Worm (Caenorhabditis elegans) whole organism, L3 larva: ENCODE data around the gene agt-1.

ENCODE experiments used
- R02D3.7 ChIP-seq: fragments of 150-350 bp; optimal IDR thresholded peaks from 2 replicates; lab custom pipeline; 2014; ENCODE audit warnings: missing biosample characterization, missing genetic modification characterization
- ZK546.5 ChIP-seq: sonication (generic microtip); optimal IDR thresholded peaks from 2 replicates; lab custom pipeline; 2017; ENCODE audit warnings: missing biosample characterization, missing genetic modification characterization
- aly-2 ChIP-seq: fragments of 150-350 bp; optimal IDR thresholded peaks from 2 replicates; lab custom pipeline; 2014; ENCODE audit warnings: missing biosample characterization, missing genetic modification characterization
- ama-1 ChIP-seq: fragments of 150-350 bp; optimal IDR thresholded peaks from 2 replicates; lab custom pipeline; 2018
- ceh-28 ChIP-seq: fragments of 150-350 bp; optimal IDR thresholded peaks from 2 replicates; lab custom pipeline; 2014; ENCODE audit warnings: missing biosample characterization, missing genetic modification reagents, missing genetic modification characterization
- ceh-9 ChIP-seq: sonication (generic microtip); optimal IDR thresholded peaks from 2 replicates; lab custom pipeline; 2018; ENCODE audit warnings: missing biosample characterization, missing genetic modification characterization
- daf-12 ChIP-seq: fragments of 150-350 bp; optimal IDR thresholded peaks from 2 replicates; lab custom pipeline; 2014; ENCODE audit warnings: missing biosample characterization, missing genetic modification reagents, missing genetic modification characterization
- egl-27 ChIP-seq: sonication (generic microtip); optimal IDR thresholded peaks from 4 replicates; lab custom pipeline; 2017; ENCODE audit warnings: missing biosample characterization, missing genetic modification reagents, missing genetic modification characterization
- elt-1 ChIP-seq: fragments of 150-350 bp; optimal IDR thresholded peaks from 2 replicates; lab custom pipeline; 2014; ENCODE audit warnings: missing biosample characterization, missing genetic modification characterization
- elt-2 ChIP-seq: sonication (generic microtip); optimal IDR thresholded peaks from 2 replicates; lab custom pipeline; 2016; ENCODE audit warnings: missing genetic modification reagents, mild to moderate bottlenecking, missing genetic modification characterization, missing compliant biosample characterization
- eor-1 ChIP-seq, 2 experiments: fragments of 150-350 bp; optimal IDR thresholded peaks; 2 replicates each; lab custom pipeline; 2014 to 2018; ENCODE audit warnings: missing biosample characterization in 2 of 2, missing genetic modification characterization in 2 of 2
- fkh-10 ChIP-seq: sonication (generic microtip); optimal IDR thresholded peaks from 2 replicates; lab custom pipeline; 2017; ENCODE audit warnings: missing biosample characterization, missing genetic modification reagents, missing genetic modification characterization
- hmg-11 ChIP-seq: sonication (generic microtip); optimal IDR thresholded peaks from 2 replicates; lab custom pipeline; 2016; ENCODE audit warnings: missing genetic modification characterization, missing compliant biosample characterization
- jun-1 ChIP-seq: fragments of 150-350 bp; optimal IDR thresholded peaks from 2 replicates; lab custom pipeline; 2014; ENCODE audit warnings: missing biosample characterization, missing genetic modification reagents, missing genetic modification characterization
- lin-15B ChIP-seq: fragments of 150-350 bp; optimal IDR thresholded peaks from 2 replicates; lab custom pipeline; 2014; ENCODE audit warnings: missing biosample characterization, missing genetic modification characterization
- lin-39 ChIP-seq: fragments of 150-350 bp; optimal IDR thresholded peaks from 2 replicates; lab custom pipeline; 2018; ENCODE audit warnings: missing biosample characterization, missing genetic modification reagents, missing genetic modification characterization
- lsy-12 ChIP-seq: sonication (generic microtip); optimal IDR thresholded peaks from 2 replicates; lab custom pipeline; 2016; ENCODE audit warnings: mild to moderate bottlenecking, missing genetic modification characterization, missing compliant biosample characterization
- mdl-1 ChIP-seq: fragments of 150-350 bp; optimal IDR thresholded peaks from 2 replicates; lab custom pipeline; 2014; ENCODE audit warnings: missing biosample characterization, missing genetic modification characterization
- nfya-1 ChIP-seq: sonication (generic microtip); optimal IDR thresholded peaks from 2 replicates; lab custom pipeline; 2017; ENCODE audit warnings: missing genetic modification characterization, mild to moderate bottlenecking, missing compliant biosample characterization, antibody characterized with exemption, moderate library complexity; ENCODE audit not compliant: insufficient read depth
- nhr-11 ChIP-seq: fragments of 150-350 bp; optimal IDR thresholded peaks from 2 replicates; lab custom pipeline; 2014; ENCODE audit warnings: missing biosample characterization, missing genetic modification characterization
- nhr-23 ChIP-seq: fragments of 150-350 bp; optimal IDR thresholded peaks from 2 replicates; lab custom pipeline; 2014; ENCODE audit warnings: missing biosample characterization, missing genetic modification reagents, missing genetic modification characterization
- nhr-25 ChIP-seq: sonication (generic microtip); optimal IDR thresholded peaks from 2 replicates; lab custom pipeline; 2017; ENCODE audit warnings: missing biosample characterization, missing genetic modification characterization
- nhr-28 ChIP-seq: fragments of 150-350 bp; optimal IDR thresholded peaks from 2 replicates; lab custom pipeline; 2014; ENCODE audit warnings: missing biosample characterization, missing genetic modification characterization
- nhr-76 ChIP-seq: fragments of 150-350 bp; sonication (generic microtip); optimal IDR thresholded peaks from 5 replicates; lab custom pipeline; 2014; ENCODE audit warnings: missing biosample characterization, missing genetic modification characterization
- nhr-77 ChIP-seq: fragments of 150-350 bp; optimal IDR thresholded peaks from 2 replicates; lab custom pipeline; 2014; ENCODE audit warnings: missing biosample characterization, missing genetic modification characterization
- pha-4 ChIP-seq: fragments of 150-350 bp; optimal IDR thresholded peaks from 2 replicates; lab custom pipeline; 2014; ENCODE audit warnings: missing biosample characterization, missing genetic modification reagents, missing genetic modification characterization
- sea-2 ChIP-seq: fragments of 150-350 bp; sonication (generic microtip); optimal IDR thresholded peaks from 4 replicates; lab custom pipeline; 2014; ENCODE audit warnings: missing biosample characterization, missing genetic modification reagents, missing genetic modification characterization
- skn-1 ChIP-seq: fragments of 150-350 bp; optimal IDR thresholded peaks from 2 replicates; lab custom pipeline; 2014; ENCODE audit warnings: missing biosample characterization, missing genetic modification characterization
- snpc-4 ChIP-seq: fragments of 150-350 bp; optimal IDR thresholded peaks from 2 replicates; lab custom pipeline; 2014; ENCODE audit warnings: missing biosample characterization, missing genetic modification characterization
- tbx-2 ChIP-seq: sonication (generic microtip); optimal IDR thresholded peaks from 2 replicates; lab custom pipeline; 2016; ENCODE audit warnings: mild to moderate bottlenecking, missing genetic modification characterization, missing compliant biosample characterization
- unc-39 ChIP-seq: sonication (generic microtip); optimal IDR thresholded peaks from 4 replicates; lab custom pipeline; 2017; ENCODE audit warnings: missing biosample characterization, missing genetic modification characterization
- unc-62 ChIP-seq: fragments of 150-350 bp; sonication (generic microtip); optimal IDR thresholded peaks from 4 replicates; lab custom pipeline; 2014; ENCODE audit warnings: missing biosample characterization, missing genetic modification reagents, missing genetic modification characterization
- zag-1 ChIP-seq: fragments of 150-350 bp; optimal IDR thresholded peaks from 2 replicates; lab custom pipeline; 2014; ENCODE audit warnings: missing biosample characterization, missing genetic modification characterization
- ztf-11 ChIP-seq: fragments of 150-350 bp; optimal IDR thresholded peaks from 2 replicates; lab custom pipeline; 2014; ENCODE audit warnings: missing biosample characterization, missing genetic modification characterization

The agt-1 gene

ce11 chrIV:13380506-13380905 is 11.3 kb upstream of the agt-1 start:
- TF ChIP-seq ceh-28 (tag; lab: Kevin White, UChicago), result no peak
- TF ChIP-seq ceh-9 (tag; lab: Kevin White, UChicago), result no peak
- no peak for TF ChIP-seq mdl-1
- TF ChIP-seq aly-2 (tag; lab: Kevin White, UChicago), result no peak
- TF ChIP-seq fkh-10 (GFP tag; lab: Kevin White, UChicago), result no peak
- no peak for TF ChIP-seq sea-2
- no peak for TF ChIP-seq nhr-25
- no peak for TF ChIP-seq nhr-11 (tag; lab: Kevin White, UChicago)
- TF ChIP-seq zag-1 (tag; lab: Kevin White, UChicago), result no peak
- no peak for TF ChIP-seq pha-4
- TF ChIP-seq unc-62 (GFP tag; lab: Kevin White, UChicago), result no peak
- no peak for TF ChIP-seq eor-1 (tag; optimal IDR thresholded peaks at IDR 0.05; lab: Kevin White, UChicago)

DNA sequence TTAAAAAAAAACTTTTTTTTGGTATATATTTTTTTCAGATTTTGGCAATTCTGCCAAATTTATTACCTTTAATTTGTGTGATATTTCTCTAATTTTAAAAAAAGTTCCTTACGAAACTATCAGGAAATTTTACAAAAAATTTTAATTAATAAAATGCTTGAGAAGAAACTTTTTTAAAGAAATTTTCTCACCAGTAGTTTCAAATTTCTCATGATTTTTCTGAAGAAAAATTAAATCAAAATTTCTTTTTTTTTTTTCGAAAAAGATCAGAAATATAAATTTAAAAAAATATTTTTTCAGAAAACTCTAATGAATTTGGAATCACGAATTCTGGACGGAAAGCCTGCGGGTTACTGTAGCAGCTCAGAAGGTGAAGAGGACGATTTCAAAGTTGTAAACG is 8.5 kb upstream of the agt-1 start, which contains the start of gene mau-8:
Gene mau-8, plus strand, starts transcription at position 301 of the 400 bp plus-strand sequence.
- TF ChIP-seq unc-39 (tag; lab: Kevin White, UChicago) (no peak), R02D3.7 (tag; lab: Kevin White, UChicago) (no peak), nhr-77 (no peak), nfya-1 (no peak), fkh-10 (GFP tag; lab: Kevin White, UChicago) (no peak), lsy-12 (tag; lab: Kevin White, UChicago) (no peak), daf-12 (tag; lab: Kevin White, UChicago) (no peak), skn-1 (tag; lab: Kevin White, UChicago) (no peak), mdl-1 (no peak), aly-2 (tag; lab: Kevin White, UChicago) (no peak), nhr-11 (tag; lab: Kevin White, UChicago) (no peak), nhr-28 (tag; lab: Kevin White, UChicago) (no peak), lin-39 (no peak), pha-4 (no peak), nhr-76 (tag; lab: Kevin White, UChicago) (no peak), egl-27 (no peak), ama-1 (no peak)

DNA sequence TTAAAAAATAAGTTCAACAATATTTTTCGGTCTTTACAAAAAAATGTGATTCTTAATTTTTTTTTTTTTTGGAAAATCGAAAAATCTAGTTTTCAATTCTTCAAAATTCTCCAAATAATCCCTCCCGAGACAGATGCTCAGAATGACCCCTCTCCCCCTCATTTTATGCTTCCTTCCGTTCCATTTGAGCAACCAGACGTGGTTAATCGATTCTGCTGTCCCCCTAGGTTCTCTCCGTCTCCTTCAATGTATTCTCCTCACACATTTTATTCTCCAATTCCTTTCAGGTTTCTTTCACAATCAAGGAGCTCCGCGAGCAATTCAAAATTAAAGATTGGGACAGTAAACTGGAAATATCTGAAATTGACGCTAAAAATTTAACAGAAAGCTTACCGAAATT is 5.7 kb upstream of the agt-1 start:
- peak; percentile 36 for TF ChIP-seq hmg-11 (tag; lab: Kevin White, UChicago)
- no peak for TF ChIP-seq nhr-28 (tag; lab: Kevin White, UChicago)
- no peak for TF ChIP-seq nhr-77
- TF ChIP-seq tbx-2 (tag; lab: Kevin White, UChicago), result no peak
- no peak for TF ChIP-seq ztf-11 (tag; lab: Kevin White, UChicago)
- TF ChIP-seq snpc-4, result no peak
- TF ChIP-seq lin-39, result peak; percentile 10
- TF ChIP-seq ceh-9 (tag; lab: Kevin White, UChicago), result no peak

DNA sequence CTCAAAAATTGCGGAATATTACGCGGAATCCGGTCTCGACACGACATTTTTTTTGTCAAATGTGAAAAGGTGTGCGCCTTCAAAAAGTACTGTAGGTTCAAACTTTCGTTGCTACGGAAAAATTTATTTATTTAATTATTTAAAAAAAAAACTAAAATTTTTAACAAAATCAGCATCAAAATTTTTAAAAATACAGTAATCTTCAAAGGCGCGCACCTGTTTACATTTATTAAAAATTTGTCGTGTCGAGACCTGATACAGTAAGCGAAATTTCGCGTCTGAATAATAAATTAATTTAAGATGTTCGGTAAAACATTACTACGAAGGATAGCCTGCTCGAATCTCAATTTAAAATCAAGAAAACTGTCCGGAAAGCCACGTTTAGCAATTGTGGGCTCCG is 2.5 kb upstream of the agt-1 start, which contains the start of gene Y62E10A.6:
Gene Y62E10A.6, plus strand, starts transcription at position 301 of the 400 bp plus-strand sequence.
- TF ChIP-seq jun-1 (tag; lab: Kevin White, UChicago) (no peak), elt-1 (tag; lab: Kevin White, UChicago) (no peak)

- TF ChIP-seq pha-4, result peak; percentile 42
- TF ChIP-seq nfya-1, result peak; percentile 72
- peak; percentile 28 for TF ChIP-seq nhr-23 (tag; lab: Kevin White, UChicago)
- no peak for TF ChIP-seq nhr-77
- TF ChIP-seq lin-15B (tag; lab: Kevin White, UChicago), result peak; percentile 36
- peak; percentile 54 for TF ChIP-seq hmg-11 (tag; lab: Kevin White, UChicago)
- TF ChIP-seq ZK546.5 (tag; lab: Kevin White, UChicago), result no peak
- no peak for TF ChIP-seq aly-2 (tag; lab: Kevin White, UChicago)
- TF ChIP-seq elt-2, result peak; percentile 6
- no peak for TF ChIP-seq nhr-11 (tag; lab: Kevin White, UChicago)
Observed at ce11 chrIV:13370235-13370739, 1.1 kb upstream of the agt-1 start, which contains the start of the genes rla-2, popl-7 and Y62E10A.24. Gene rla-2 (minus strand): TSS chrIV:13370285. Gene popl-7 (plus strand): TSS chrIV:13370689. Gene Y62E10A.24 (plus strand): TSS chrIV:13370710.
